Worm (Caenorhabditis elegans) whole organism, early embryonic: Measurements from ENCODE around the gene fbxc-55.
"Not testable (repeated sequence)": the region's sequence is repeated elsewhere in the genome, so short reads cannot be mapped to it uniquely, and the experiment has no call there.

Experiments
- B0310.2 ChIP-seq: sonication (generic microtip); optimal IDR thresholded peaks from 2 replicates; lab custom pipeline; 2016; ENCODE audit warnings: mild to moderate bottlenecking, missing genetic modification characterization, missing compliant biosample characterization
- F13C5.2 ChIP-seq: sonication (generic microtip); optimal IDR thresholded peaks from 2 replicates; lab custom pipeline; 2017; ENCODE audit warnings: mild to moderate bottlenecking, missing genetic modification characterization, inconsistent platforms, missing compliant biosample characterization
- aly-1 ChIP-seq: sonication (generic microtip); optimal IDR thresholded peaks from 2 replicates; lab custom pipeline; 2016; ENCODE audit warnings: missing genetic modification characterization, missing compliant biosample characterization
- ama-1 ChIP-seq: fragments of 150-350 bp; optimal IDR thresholded peaks from 2 replicates; lab custom pipeline; 2014
- ceh-13 ChIP-seq: fragments of 200-800 bp; sonication (Bioruptor generic); optimal IDR thresholded peaks from 2 replicates; lab custom pipeline; 2018; ENCODE audit warnings: mild to moderate bottlenecking, missing genetic modification characterization, missing compliant biosample characterization
- ceh-36 ChIP-seq: sonication (generic microtip); optimal IDR thresholded peaks from 2 replicates; lab custom pipeline; 2016; ENCODE audit warnings: missing genetic modification characterization, inconsistent platforms, missing compliant biosample characterization
- ets-7 ChIP-seq: sonication (generic microtip); optimal IDR thresholded peaks from 2 replicates; lab custom pipeline; 2016; ENCODE audit warnings: missing genotype, missing genetic modification characterization, missing compliant biosample characterization
- flt-1 ChIP-seq: fragments of 200-800 bp; sonication (Bioruptor generic); IDR thresholded peaks from 2 replicates; pipeline ENCODE4 v1.3.6; 2022; ENCODE audit warnings: missing genetic modification characterization, missing compliant biosample characterization
- hmbx-1 ChIP-seq: sonication (generic microtip); optimal IDR thresholded peaks from 2 replicates; lab custom pipeline; 2016; ENCODE audit warnings: mild to moderate bottlenecking, missing genetic modification characterization, missing compliant biosample characterization
- hmg-4 ChIP-seq: fragments of 200-800 bp; sonication (Bioruptor generic); optimal IDR thresholded peaks from 2 replicates; lab custom pipeline; 2018; ENCODE audit warnings: mild to moderate bottlenecking, missing genetic modification characterization, missing compliant biosample characterization
- hnd-1 ChIP-seq: sonication (generic microtip); optimal IDR thresholded peaks from 2 replicates; lab custom pipeline; 2016; ENCODE audit warnings: missing genetic modification characterization, missing compliant biosample characterization
- pes-1 ChIP-seq: fragments of 200-800 bp; sonication (Bioruptor generic); IDR thresholded peaks from 2 replicates; pipeline ENCODE4 v1.3.6; 2022; ENCODE audit warnings: missing genetic modification reagents, missing genetic modification characterization, missing compliant biosample characterization
- scrt-1 ChIP-seq: fragments of 200-800 bp; sonication (Bioruptor generic); IDR thresholded peaks from 2 replicates; pipeline ENCODE4 v1.3.6; 2022; ENCODE audit warnings: missing genetic modification characterization, missing compliant biosample characterization
- sea-1 ChIP-seq: fragments of 200-800 bp; sonication (Bioruptor generic); conservative IDR thresholded peaks from 2 replicates; pipeline ENCODE4 v1.3.6; 2022; ENCODE audit warnings: missing genetic modification characterization, missing compliant biosample characterization
- tbx-11 ChIP-seq: fragments of 200-800 bp; sonication (Bioruptor generic); IDR thresholded peaks from 2 replicates; pipeline ENCODE4 v1.3.6; 2022; ENCODE audit warnings: missing genetic modification characterization, missing compliant biosample characterization
- tbx-37 ChIP-seq: fragments of 200-800 bp; sonication (Bioruptor generic); conservative IDR thresholded peaks from 2 replicates; pipeline ENCODE4 v1.3.6; 2022; ENCODE audit warnings: missing genetic modification reagents, missing genetic modification characterization, missing compliant biosample characterization
- tra-4 ChIP-seq: sonication (generic microtip); optimal IDR thresholded peaks from 2 replicates; lab custom pipeline; 2017; ENCODE audit warnings: missing genetic modification characterization, missing compliant biosample characterization

The fbxc-55 gene

ce11 chrII:3203415-3203814 is 33.4 kb upstream of the fbxc-55 start, which contains the start of gene sri-50:
TSS of gene sri-50 (plus strand) at chrII:3203715.
- no peak for TF ChIP-seq flt-1 (GFP tag; lab: Robert Waterston, UW)
- no peak for TF ChIP-seq aly-1 (tag; lab: Kevin White, UChicago)
- TF ChIP-seq B0310.2 (tag; lab: Kevin White, UChicago), result no peak
- TF ChIP-seq hnd-1 (tag; lab: Kevin White, UChicago), result no peak
- no peak for TF ChIP-seq ama-1 (lab: Kevin White, UChicago)
- no peak for TF ChIP-seq ceh-13
- no peak for TF ChIP-seq hmg-4 (GFP tag; lab: Kevin White, UChicago)
- no peak for TF ChIP-seq scrt-1 (GFP tag; lab: Robert Waterston, UW)
- no peak for TF ChIP-seq tbx-11 (GFP tag; lab: Robert Waterston, UW)
- TF ChIP-seq ceh-36, result no peak
- TF ChIP-seq ets-7, result no peak
- no peak for TF ChIP-seq sea-1 (GFP tag; lab: Robert Waterston, UW)
- no peak for TF ChIP-seq tra-4 (tag; lab: Kevin White, UChicago)
- no peak for TF ChIP-seq hmbx-1 (tag; lab: Kevin White, UChicago)
- TF ChIP-seq F13C5.2 (tag; lab: Kevin White, UChicago), result no peak
- TF ChIP-seq pes-1 (GFP tag; lab: Robert Waterston, UW), result no peak
- TF ChIP-seq tbx-37, result no peak

DNA sequence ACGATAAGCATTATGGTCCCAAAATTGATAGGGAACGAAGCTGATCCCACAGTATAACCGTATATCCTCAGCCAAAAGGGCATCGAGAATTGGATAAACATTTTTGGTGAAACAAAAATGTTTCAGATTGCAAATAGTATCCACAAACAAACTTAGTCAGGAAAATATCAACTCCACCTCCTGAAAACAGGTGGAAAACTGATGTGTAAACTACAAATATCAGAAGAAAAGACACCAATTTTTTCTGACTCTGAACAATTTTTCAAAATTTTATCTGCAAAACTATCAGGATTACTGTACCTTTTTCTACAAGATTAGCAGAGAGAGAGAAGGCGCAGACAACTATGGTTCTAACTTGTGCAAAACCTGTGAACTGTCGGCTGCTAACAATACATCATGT is 32.5 kb upstream of the fbxc-55 start, which contains the start of gene sri-53:
sri-53 (minus strand) TSS at position 101 of the 400 bp plus-strand sequence.
- no peak for TF ChIP-seq pes-1 (GFP tag; lab: Robert Waterston, UW)
- no peak for TF ChIP-seq F13C5.2 (tag; lab: Kevin White, UChicago)
- no peak for TF ChIP-seq ceh-36
- no peak for TF ChIP-seq hnd-1 (tag; lab: Kevin White, UChicago)
- no peak for TF ChIP-seq flt-1 (GFP tag; lab: Robert Waterston, UW)
- TF ChIP-seq sea-1 (GFP tag; lab: Robert Waterston, UW), result no peak
- TF ChIP-seq ets-7, result no peak
- no peak for TF ChIP-seq hmbx-1 (tag; lab: Kevin White, UChicago)
- TF ChIP-seq tra-4 (tag; lab: Kevin White, UChicago), result no peak
- no peak for TF ChIP-seq B0310.2 (tag; lab: Kevin White, UChicago)
- no peak for TF ChIP-seq scrt-1 (GFP tag; lab: Robert Waterston, UW)
- no peak for TF ChIP-seq ama-1 (lab: Kevin White, UChicago)
- no peak for TF ChIP-seq ceh-13
- TF ChIP-seq aly-1 (tag; lab: Kevin White, UChicago), result no peak
- TF ChIP-seq tbx-37, result no peak

- not testable (repeated sequence) for TF ChIP-seq hmbx-1 (tag; lab: Kevin White, UChicago); ets-7; hnd-1 (tag; lab: Kevin White, UChicago)
These were observed 31.3 kb upstream of the fbxc-55 start, which contains the start of gene sri-48 for ce11 chrII:3201242-3201641. TSS of gene sri-48 (minus strand) at chrII:3201342.

- TF ChIP-seq aly-1 (tag; lab: Kevin White, UChicago) (no peak), scrt-1 (GFP tag; lab: Robert Waterston, UW) (no peak), ets-7 (no peak), flt-1 (GFP tag; lab: Robert Waterston, UW) (no peak), pes-1 (GFP tag; lab: Robert Waterston, UW) (no peak), tbx-11 (GFP tag; lab: Robert Waterston, UW) (no peak), B0310.2 (tag; lab: Kevin White, UChicago) (no peak), tbx-37 (no peak), ama-1 (lab: Kevin White, UChicago) (no peak), hmg-4 (GFP tag; lab: Kevin White, UChicago) (no peak), hmbx-1 (tag; lab: Kevin White, UChicago) (no peak), F13C5.2 (tag; lab: Kevin White, UChicago) (no peak), hnd-1 (tag; lab: Kevin White, UChicago) (no peak), ceh-36 (no peak)
These were observed 29.0 kb upstream of the fbxc-55 start, which contains the start of gene sri-51 for ce11 chrII:3198998-3199397. TSS of gene sri-51 (minus strand) at chrII:3199098.

ce11 chrII:3196966-3197365 is 27.0 kb upstream of the fbxc-55 start, which contains the start of gene gcy-15:
TSS of gene gcy-15 (minus strand) at chrII:3197066.
- TF ChIP-seq ceh-13, result no peak

DNA sequence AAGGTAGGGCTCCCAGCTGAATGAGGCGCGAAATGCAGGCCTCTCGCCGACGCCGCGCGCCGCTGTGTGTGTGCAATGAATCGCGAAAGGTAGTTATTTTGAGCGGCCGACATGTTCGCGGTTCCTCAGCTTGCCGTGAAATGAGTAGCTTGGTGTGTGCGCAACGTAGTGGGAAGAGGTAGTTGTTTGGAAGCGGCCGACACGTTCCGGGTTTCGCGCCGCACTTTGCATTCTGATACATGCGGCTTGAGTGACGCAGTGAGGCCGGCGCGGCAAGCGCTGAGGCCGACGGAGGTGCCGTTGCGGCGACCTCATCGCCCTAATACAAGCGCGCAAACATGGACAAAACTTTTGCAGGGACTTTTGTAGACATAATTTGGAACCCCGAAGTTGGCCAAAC is 25.8 kb upstream of the fbxc-55 start:
- TF ChIP-seq flt-1 (GFP tag; lab: Robert Waterston, UW) (no peak), tra-4 (tag; lab: Kevin White, UChicago) (no peak), F13C5.2 (tag; lab: Kevin White, UChicago) (no peak), ama-1 (lab: Kevin White, UChicago) (no peak), tbx-37 (no peak), ceh-36 (no peak), tbx-11 (GFP tag; lab: Robert Waterston, UW) (no peak)

DNA sequence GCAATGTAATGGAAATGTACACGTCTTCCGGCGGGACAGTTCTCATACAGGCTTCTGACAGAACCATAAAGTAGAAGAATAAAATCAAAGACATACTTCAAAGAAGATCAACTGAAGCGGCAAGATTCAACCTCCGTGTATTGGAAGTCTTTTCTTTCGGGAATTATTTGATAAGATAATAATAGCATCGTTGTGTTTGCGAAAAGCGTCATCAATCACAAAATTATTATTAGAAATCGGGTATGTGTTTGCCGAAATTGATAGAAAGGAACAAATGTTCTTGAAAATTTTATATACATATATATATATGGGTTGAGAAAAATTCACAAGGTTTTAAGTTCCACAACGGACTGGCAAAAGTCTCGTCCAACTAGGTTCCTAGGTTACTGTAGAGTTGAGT is 21.6 kb upstream of the fbxc-55 start, which contains the start of gene Y27F2A.9:
Y27F2A.9 (minus strand) TSS at position 101 of the 400 bp plus-strand sequence.
- TF ChIP-seq hnd-1 (tag; lab: Kevin White, UChicago); ceh-36; ets-7: not testable (repeated sequence)

DNA sequence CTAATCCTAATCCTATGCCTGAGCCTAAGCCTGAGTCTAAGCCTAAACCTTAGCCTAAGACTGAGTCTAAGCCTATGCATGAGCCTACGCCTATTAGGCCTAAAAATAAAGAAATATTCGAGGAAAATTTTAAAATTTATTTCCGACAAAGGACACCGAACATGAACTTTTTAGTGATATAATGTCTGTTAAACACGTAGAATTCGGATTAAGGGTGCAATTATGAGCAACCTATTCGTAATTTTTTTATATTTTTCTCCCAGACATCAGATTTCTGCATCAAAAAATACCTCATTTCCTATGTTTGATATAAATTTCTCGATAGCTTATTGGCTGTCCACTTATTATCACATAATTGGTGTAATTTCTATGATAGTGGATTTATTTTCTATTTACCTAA is 19.0 kb upstream of the fbxc-55 start, which contains the start of gene Y27F2A.11:
Y27F2A.11 (plus strand) TSS at position 301 of the 400 bp plus-strand sequence.
- TF ChIP-seq aly-1 (tag; lab: Kevin White, UChicago); sea-1 (GFP tag; lab: Robert Waterston, UW); tbx-37: not testable (repeated sequence)
